Worm (Caenorhabditis elegans): ENCODE data around the gene C39E9.7.

ce11 chrIV:13025853-13026343 lies 50.6 kb downstream of the C39E9.7 start:
- TF ChIP-seq pax-3 (tag; optimal IDR thresholded peaks at IDR 0.05): no peak
- TF ChIP-seq elt-2 (tag; optimal IDR thresholded peaks at IDR 0.05): no peak
- TF ChIP-seq dpl-1 (GFP tag; optimal IDR thresholded peaks at IDR 0.05): peak in 1 of 3 experiments; percentile 24
- no peak for TF ChIP-seq C34B4.2 (tag; optimal IDR thresholded peaks at IDR 0.05)
- no peak for TF ChIP-seq unc-130 (tag; optimal IDR thresholded peaks at IDR 0.05)
- no peak for TF ChIP-seq ces-1 (GFP tag; optimal IDR thresholded peaks at IDR 0.05)
- TF ChIP-seq nhr-12 (tag; optimal IDR thresholded peaks at IDR 0.05): no peak
- peak in 1 of 2 experiments; percentile 28 for TF ChIP-seq lin-35 (GFP tag; optimal IDR thresholded peaks at IDR 0.05)
- no peak for TF ChIP-seq pqm-1 (tag; optimal IDR thresholded peaks at IDR 0.05)
- TF ChIP-seq lsy-2 (tag; optimal IDR thresholded peaks at IDR 0.05): peak in 1 of 2 experiments; percentile 48
- peak; percentile 90 for TF ChIP-seq lin-14 (GFP tag; optimal IDR thresholded peaks at IDR 0.05)
- TF ChIP-seq elt-3 (tag; optimal IDR thresholded peaks at IDR 0.05): no peak
